Fruit fly (Drosophila melanogaster) whole organism, adult: Measurements from ENCODE around the gene CG31867.

Experiments
- CG11617 ChIP-seq: fragments of 200-800 bp; sonication (Bioruptor generic); optimal IDR thresholded peaks from 2 replicates; lab custom pipeline; 2017; ENCODE audit warnings: mild to moderate bottlenecking, missing biosample characterization, missing genetic modification reagents, missing genetic modification characterization
- CG12768 ChIP-seq: fragments of 200-800 bp; sonication (Bioruptor generic); optimal IDR thresholded peaks from 2 replicates; lab custom pipeline; 2017; ENCODE audit warnings: missing biosample characterization, missing genetic modification characterization, mild to moderate bottlenecking, moderate library complexity, missing genetic modification reagents
- CG14711 ChIP-seq: fragments of 200-800 bp; sonication (Bioruptor generic); optimal IDR thresholded peaks from 2 replicates; lab custom pipeline; 2018; ENCODE audit warnings: missing biosample characterization, mild to moderate bottlenecking, missing genetic modification characterization, moderate library complexity
- CG1620 ChIP-seq: fragments of 200-800 bp; sonication (Bioruptor generic); optimal IDR thresholded peaks from 2 replicates; lab custom pipeline; 2016; ENCODE audit warnings: missing biosample characterization, missing genetic modification characterization
- CG33017 ChIP-seq: fragments of 200-800 bp; sonication (Bioruptor generic); optimal IDR thresholded peaks from 2 replicates; lab custom pipeline; 2018; ENCODE audit warnings: missing biosample characterization, mild to moderate bottlenecking, missing genetic modification characterization, moderate library complexity
- CG5204 ChIP-seq: fragments of 200-800 bp; sonication (Bioruptor generic); optimal IDR thresholded peaks from 2 replicates; lab custom pipeline; 2016; ENCODE audit warnings: missing biosample characterization, missing genetic modification characterization
- CG7045 ChIP-seq: fragments of 200-800 bp; sonication (Bioruptor generic); optimal IDR thresholded peaks from 2 replicates; lab custom pipeline; 2017; ENCODE audit warnings: missing biosample characterization, mild to moderate bottlenecking, missing genetic modification characterization
- CG7101 ChIP-seq: fragments of 200-800 bp; sonication (Bioruptor generic); optimal IDR thresholded peaks from 2 replicates; lab custom pipeline; 2018; ENCODE audit warnings: missing biosample characterization, mild to moderate bottlenecking, missing genetic modification characterization, moderate library complexity
- Clk ChIP-seq: fragments of 200-800 bp; sonication (Bioruptor generic); optimal IDR thresholded peaks from 2 replicates; lab custom pipeline; 2017; ENCODE audit warnings: missing biosample characterization, missing genetic modification characterization
- Crg-1 ChIP-seq: fragments of 200-800 bp; sonication (Bioruptor generic); optimal IDR thresholded peaks from 2 replicates; lab custom pipeline; 2016; ENCODE audit warnings: missing biosample characterization, missing genetic modification characterization
- Hr96 ChIP-seq: fragments of 200-800 bp; sonication (Bioruptor generic); optimal IDR thresholded peaks from 2 replicates; lab custom pipeline; 2016; ENCODE audit warnings: missing biosample characterization, missing genetic modification characterization
- Mnt ChIP-seq: fragments of 200-800 bp; sonication (Bioruptor generic); optimal IDR thresholded peaks from 2 replicates; lab custom pipeline; 2016; ENCODE audit warnings: missing biosample characterization, mild to moderate bottlenecking, missing genetic modification characterization
- bab1 ChIP-seq: fragments of 200-800 bp; sonication (Bioruptor generic); optimal IDR thresholded peaks from 3 replicates; lab custom pipeline; 2019; ENCODE audit warnings: missing biosample characterization, mild to moderate bottlenecking, missing genetic modification characterization, moderate library complexity
- cic ChIP-seq: fragments of 200-800 bp; sonication (Bioruptor generic); optimal IDR thresholded peaks from 2 replicates; lab custom pipeline; 2017; ENCODE audit warnings: missing biosample characterization, mild to moderate bottlenecking, missing genetic modification characterization, moderate library complexity
- cnc ChIP-seq, 2 experiments: fragments of >200 bp; optimal IDR thresholded peaks; 2 replicates each; lab custom pipeline; 2017
- kay ChIP-seq: fragments of 200-800 bp; sonication (Bioruptor generic); peaks from one replicate; lab custom pipeline; 2016; ENCODE audit warnings: missing biosample characterization, missing genetic modification characterization, borderline replicate concordance
- ovo ChIP-seq: fragments of 200-800 bp; sonication (Bioruptor generic); optimal IDR thresholded peaks from 2 replicates; lab custom pipeline; 2016; ENCODE audit warnings: missing biosample characterization, missing genetic modification characterization
- pad ChIP-seq: fragments of 200-800 bp; sonication (Bioruptor generic); optimal IDR thresholded peaks from 3 replicates; lab custom pipeline; 2017; ENCODE audit warnings: missing biosample characterization, missing genetic modification characterization, mild to moderate bottlenecking, moderate library complexity, missing genetic modification reagents
- tj ChIP-seq: fragments of 200-800 bp; sonication (Bioruptor generic); optimal IDR thresholded peaks from 3 replicates; lab custom pipeline; 2017; ENCODE audit warnings: missing biosample characterization, mild to moderate bottlenecking, missing genetic modification characterization, moderate library complexity
- toe ChIP-seq: fragments of 200-800 bp; sonication (Bioruptor generic); optimal IDR thresholded peaks from 2 replicates; lab custom pipeline; 2016; ENCODE audit warnings: missing biosample characterization, missing genetic modification characterization

Gene CG31867

DNA sequence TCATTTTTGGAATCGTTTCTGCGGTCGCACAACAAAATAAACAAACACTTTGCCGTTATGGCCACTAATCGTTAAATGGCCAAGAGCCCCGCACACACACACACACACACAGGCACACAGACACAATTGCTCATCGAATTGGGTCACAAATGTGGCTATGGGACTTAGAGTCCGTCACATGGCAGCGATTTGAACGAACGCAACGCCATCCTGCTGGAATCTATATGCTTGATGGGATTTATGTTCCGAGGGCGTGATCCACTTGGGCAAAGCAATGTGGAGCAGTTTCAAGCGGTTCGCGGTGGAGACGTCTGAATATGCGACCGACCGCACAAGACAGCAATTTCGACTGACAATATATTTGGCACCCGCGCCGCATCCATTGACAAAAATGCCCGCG, 25.3 kb upstream of the CG31867 start:
- TF ChIP-seq CG33017: no peak
- TF ChIP-seq CG11617: no peak
- no peak for TF ChIP-seq toe (GFP tag; lab: Kevin White, UChicago)
- no peak for TF ChIP-seq Mnt (GFP tag; lab: Kevin White, UChicago)
- TF ChIP-seq kay (GFP tag; lab: Kevin White, UChicago): no peak
- TF ChIP-seq CG7101 (tag; lab: Kevin White, UChicago): no peak

DNA sequence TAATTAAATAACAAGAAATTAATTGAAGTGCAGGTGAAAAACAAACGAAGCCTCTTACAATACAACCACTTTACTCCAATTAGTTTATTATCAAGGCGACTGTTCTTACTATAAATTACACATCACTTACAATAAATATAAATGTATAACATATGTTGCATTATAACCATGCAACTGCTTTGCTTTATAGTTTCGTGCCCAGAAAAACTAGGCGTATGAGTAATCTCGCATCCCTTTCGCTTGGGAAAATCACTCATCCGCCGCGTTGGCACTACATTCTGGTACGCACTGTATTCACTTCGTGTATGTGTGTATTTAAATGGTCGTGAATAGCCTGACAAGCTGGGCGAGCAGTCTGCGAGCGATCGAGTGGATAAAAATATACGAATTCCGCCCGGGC, 24.7 kb upstream of the CG31867 start:
- TF ChIP-seq ovo (GFP tag; lab: Kevin White, UChicago) (no peak), CG7101 (tag; lab: Kevin White, UChicago) (no peak), Crg-1 (GFP tag; lab: Kevin White, UChicago) (no peak), Hr96 (GFP tag; lab: Kevin White, UChicago) (no peak), CG14711 (tag; lab: Kevin White, UChicago) (no peak), Mnt (GFP tag; lab: Kevin White, UChicago) (no peak), tj (no peak), pad (no peak), CG33017 (no peak), kay (GFP tag; lab: Kevin White, UChicago) (no peak)

DNA sequence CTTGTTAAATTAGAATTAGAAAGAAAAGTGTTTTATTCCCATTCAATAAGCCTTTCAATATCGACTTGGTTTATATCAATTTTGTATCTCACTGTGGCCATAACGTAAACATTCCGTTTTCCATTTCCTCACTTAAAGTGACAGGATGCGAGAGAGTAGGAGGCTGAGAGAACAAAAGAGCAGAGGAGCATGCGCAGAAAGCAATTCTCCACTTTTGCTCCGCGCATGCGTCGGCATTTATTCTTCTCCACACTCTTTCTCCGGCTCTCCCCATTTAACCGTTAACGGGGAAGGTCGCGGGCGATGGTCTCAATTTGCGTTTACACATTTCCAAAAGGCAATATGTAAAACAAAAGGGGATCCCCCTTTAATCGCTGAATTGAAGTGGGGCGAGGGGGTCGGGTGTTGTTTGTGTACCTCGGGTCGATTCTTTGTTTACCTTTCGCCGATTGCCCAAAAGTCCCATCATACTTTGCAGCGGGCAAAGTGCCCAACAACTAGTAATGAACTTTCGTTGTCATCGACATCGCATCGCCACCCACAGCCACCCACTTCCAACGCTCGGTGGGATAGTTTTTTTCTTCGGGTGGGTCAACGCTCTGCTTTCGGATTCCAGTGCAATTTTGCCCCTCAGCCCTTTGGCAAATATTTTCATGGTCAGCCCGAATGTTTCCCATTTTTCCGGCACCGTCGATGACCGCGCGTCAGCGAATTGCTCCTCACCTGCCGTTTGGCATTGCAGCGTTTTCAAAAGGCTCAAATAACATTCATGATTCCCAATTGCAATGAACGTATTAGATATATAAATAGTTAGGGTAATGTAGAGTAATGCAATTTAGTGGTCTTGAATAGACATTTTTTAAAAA, 23.7 kb upstream of the CG31867 start:
- TF ChIP-seq tj (peak; percentile 95), pad (peak; percentile 22), CG5204 (no peak)

DNA sequence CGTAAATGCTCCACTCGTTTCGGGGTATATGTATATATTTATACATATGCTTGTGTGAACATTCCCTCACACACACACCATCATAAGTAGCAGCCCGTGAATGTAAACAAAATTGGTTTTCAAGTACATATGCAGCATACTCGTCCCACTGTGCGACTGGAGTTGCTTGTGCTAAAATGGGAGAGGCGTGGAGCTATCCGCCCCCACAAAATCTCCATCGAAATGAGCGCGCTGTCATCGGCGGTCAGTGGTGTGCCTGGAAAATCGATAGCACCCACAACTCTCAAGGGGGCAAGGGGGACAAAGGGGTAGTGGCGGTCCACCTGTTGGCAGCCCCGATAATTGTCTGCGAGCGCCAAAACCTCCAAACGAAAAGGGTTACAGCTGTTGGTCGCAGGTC, 22.8 kb upstream of the CG31867 start:
- TF ChIP-seq bab1 (no peak), kay (GFP tag; lab: Kevin White, UChicago) (peak; percentile 11)

DNA sequence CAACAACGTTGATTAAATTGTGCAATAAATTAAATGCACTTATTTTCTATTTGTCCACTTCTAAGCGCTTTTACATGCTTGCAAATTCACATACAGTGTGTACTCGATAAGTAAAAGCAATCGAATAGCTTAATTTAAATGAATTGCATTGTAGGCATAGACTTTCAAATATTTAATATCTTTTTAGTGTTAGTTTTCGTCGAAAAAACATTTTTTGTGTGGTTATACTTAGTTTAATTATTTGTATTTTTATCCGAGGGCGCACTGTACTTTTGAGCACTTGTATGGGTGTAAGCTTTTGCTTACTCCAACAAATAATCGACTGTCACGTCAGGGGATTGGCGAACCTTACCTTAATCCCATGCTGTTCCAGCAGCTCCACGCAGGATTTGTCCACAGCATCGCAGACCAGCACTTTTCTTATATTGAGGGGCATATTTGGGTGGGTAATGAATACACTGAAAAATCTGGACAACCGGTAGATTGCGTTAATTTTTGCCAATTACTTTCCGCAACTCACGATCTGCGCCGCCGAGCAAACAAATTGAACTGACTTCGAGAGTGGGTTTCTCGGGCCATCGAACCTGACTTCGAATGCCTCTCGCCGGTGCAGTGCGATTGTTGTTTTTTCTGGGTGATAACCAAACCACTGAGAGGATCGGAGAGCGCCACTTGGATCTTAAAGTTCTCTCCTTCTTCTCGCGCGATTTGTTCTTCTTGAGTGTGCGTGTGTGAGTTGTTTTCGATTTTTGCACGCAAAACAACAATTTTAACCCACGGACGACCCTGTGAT, 10.1 kb upstream of the CG31867 start, which contains the start of gene CG6287:
TSS of gene CG6287 (minus strand) at position 556 of the 793 bp plus-strand sequence.
- peak; percentile 97 for TF ChIP-seq CG7101 (tag; lab: Kevin White, UChicago)
- peak; percentile 75 for TF ChIP-seq ovo (GFP tag; lab: Kevin White, UChicago)
- TF ChIP-seq toe (GFP tag; lab: Kevin White, UChicago): peak; percentile 95
- peak; percentile 94 for TF ChIP-seq CG5204
- peak; percentile 96 for TF ChIP-seq CG14711 (tag; lab: Kevin White, UChicago)
- peak; percentile 97 for TF ChIP-seq CG7045 (GFP tag; lab: Kevin White, UChicago)
- peak; percentile 94 for TF ChIP-seq tj
- peak; percentile 63 for TF ChIP-seq cic (GFP tag; lab: Kevin White, UChicago)
- TF ChIP-seq CG12768 (GFP tag; lab: Kevin White, UChicago): peak; percentile 95
- TF ChIP-seq pad: peak; percentile 86
- TF ChIP-seq Clk (GFP tag; lab: Kevin White, UChicago): peak; percentile 92
- peak; percentile 88 for TF ChIP-seq Hr96 (GFP tag; lab: Kevin White, UChicago)
- peak; percentile 98 for TF ChIP-seq bab1
- peak; percentile 94 for TF ChIP-seq CG11617
- peak; percentile 66 for TF ChIP-seq Mnt (GFP tag; lab: Kevin White, UChicago)
- TF ChIP-seq CG33017: peak; percentile 97
- TF ChIP-seq kay (GFP tag; lab: Kevin White, UChicago): no peak
- TF ChIP-seq cnc (optimal IDR thresholded peaks at IDR 0.05; lab: Kevin White, UChicago): peak; percentile 78 to 85
- TF ChIP-seq Crg-1 (GFP tag; lab: Kevin White, UChicago): peak; percentile 93
- TF ChIP-seq CG1620 (GFP tag; lab: Kevin White, UChicago): peak; percentile 92

DNA sequence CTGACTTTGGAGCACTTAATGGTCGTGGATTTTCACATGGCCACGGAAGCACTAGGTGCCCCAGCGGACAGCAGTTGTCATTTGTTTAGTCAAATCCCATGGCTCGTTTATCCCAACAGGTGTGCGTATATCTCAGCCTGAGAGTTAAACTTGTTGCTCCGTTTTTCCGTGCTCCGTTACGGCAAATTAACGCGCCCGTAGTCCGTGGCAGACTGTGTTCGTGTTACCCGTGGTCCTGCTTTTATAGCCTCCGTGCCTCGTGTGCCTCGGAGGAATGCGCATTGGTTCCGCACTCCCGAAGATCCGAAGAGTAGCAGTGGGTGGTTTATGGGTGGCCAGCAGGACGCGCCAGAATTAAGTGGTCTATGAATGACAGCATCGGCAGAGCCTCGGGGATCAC, 3.8 kb upstream of the CG31867 start, which contains the start of gene Gyc32E:
TSS of gene Gyc32E (minus strand) at position 133 of the 400 bp plus-strand sequence.
- no peak for TF ChIP-seq cic (GFP tag; lab: Kevin White, UChicago)

DNA sequence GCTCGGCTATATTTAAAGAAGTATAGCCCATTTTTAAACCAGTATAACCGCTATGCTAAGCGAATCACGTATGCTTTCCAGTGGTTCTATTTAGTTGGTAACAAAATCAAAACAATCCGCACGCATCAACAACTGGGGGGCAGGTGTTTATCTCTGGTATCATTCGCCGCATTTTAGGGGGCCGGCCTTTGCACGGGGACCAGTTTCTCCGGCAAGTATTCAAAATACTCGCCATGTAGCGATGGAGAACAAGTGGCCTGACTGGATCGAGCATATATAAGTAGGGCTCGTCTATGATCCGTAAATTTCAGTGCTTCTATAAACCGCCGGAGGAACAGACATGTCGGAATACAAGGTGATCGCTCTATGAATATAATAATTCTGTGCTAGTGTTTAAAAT, 9.1 kb downstream of the CG31867 start, which contains the start of gene hgo:
TSS of gene hgo (plus strand) at position 301 of the 400 bp plus-strand sequence.
- TF ChIP-seq CG7101 (tag; lab: Kevin White, UChicago): no peak
- no peak for TF ChIP-seq pad
- no peak for TF ChIP-seq bab1
- TF ChIP-seq Clk (GFP tag; lab: Kevin White, UChicago): no peak
- no peak for TF ChIP-seq CG12768 (GFP tag; lab: Kevin White, UChicago)
- no peak for TF ChIP-seq Mnt (GFP tag; lab: Kevin White, UChicago)
- no peak for TF ChIP-seq CG11617
- no peak for TF ChIP-seq toe (GFP tag; lab: Kevin White, UChicago)
- no peak for TF ChIP-seq CG14711 (tag; lab: Kevin White, UChicago)
- no peak for TF ChIP-seq tj
- no peak for TF ChIP-seq cic (GFP tag; lab: Kevin White, UChicago)
